Worm (Caenorhabditis elegans): ENCODE measurements around the gene mrps-24.

The mrps-24 gene

ce11 chrIV:7709701-7710100 is at the start of gene mrps-24, which contains the start of the genes mrpl-1 and emc-6:
Gene mrps-24 (plus strand): TSS chrIV:7710045.
Gene mrpl-1 (minus strand): TSS chrIV:7709701.
Gene emc-6 (minus strand): TSS chrIV:7709736.
- TF ChIP-seq unc-62 (GFP tag; optimal IDR thresholded peaks at IDR 0.05): no peak

- TF ChIP-seq unc-62 (GFP tag; optimal IDR thresholded peaks at IDR 0.05): no peak
Observed at ce11 chrIV:7661569-7661968, 48.3 kb upstream of the mrps-24 start.

- no peak for TF ChIP-seq unc-62 (GFP tag; optimal IDR thresholded peaks at IDR 0.05)
Observed at ce11 chrIV:7663006-7663405, 46.8 kb upstream of the mrps-24 start.

- TF ChIP-seq unc-62 (GFP tag; optimal IDR thresholded peaks at IDR 0.05): no peak
Observed at ce11 chrIV:7672872-7673271, 37.0 kb upstream of the mrps-24 start, which contains the start of gene C08G9.2. Gene C08G9.2 (minus strand): TSS chrIV:7672972.

ce11 chrIV:7674874-7675273 is 35.0 kb upstream of the mrps-24 start, which contains the start of gene itr-1:
Gene itr-1 (plus strand): TSS chrIV:7675174.
- no peak for TF ChIP-seq unc-62 (GFP tag; optimal IDR thresholded peaks at IDR 0.05)

- TF ChIP-seq unc-62 (GFP tag; optimal IDR thresholded peaks at IDR 0.05): no peak
Observed at ce11 chrIV:7679120-7679519, 30.7 kb upstream of the mrps-24 start.

- TF ChIP-seq unc-62 (GFP tag; optimal IDR thresholded peaks at IDR 0.05): no peak
Observed at ce11 chrIV:7689326-7689725, 20.5 kb upstream of the mrps-24 start.

- TF ChIP-seq unc-62 (GFP tag; optimal IDR thresholded peaks at IDR 0.05): no peak
Observed at ce11 chrIV:7692451-7692850, 17.4 kb upstream of the mrps-24 start.

ce11 chrIV:7698320-7698719 is 11.5 kb upstream of the mrps-24 start, which contains the start of gene flp-13:
Gene flp-13 (minus strand): TSS chrIV:7698420.
- TF ChIP-seq unc-62 (GFP tag; optimal IDR thresholded peaks at IDR 0.05): no peak

- TF ChIP-seq unc-62 (GFP tag; optimal IDR thresholded peaks at IDR 0.05): no peak
Observed at ce11 chrIV:7706805-7707204, 3.0 kb upstream of the mrps-24 start, which contains the start of gene F33D4.4. Gene F33D4.4 (minus strand): TSS chrIV:7706905.

ce11 chrIV:7710824-7711223 is 979 bp downstream of the mrps-24 start, which contains the start of gene nhr-8:
Gene nhr-8 (plus strand): TSS chrIV:7710983.
- TF ChIP-seq unc-62 (GFP tag; optimal IDR thresholded peaks at IDR 0.05): no peak

ce11 chrIV:7712252-7712651 is 2.4 kb downstream of the mrps-24 start:
- TF ChIP-seq unc-62 (GFP tag; optimal IDR thresholded peaks at IDR 0.05): no peak

ce11 chrIV:7717916-7718315 is 8.1 kb downstream of the mrps-24 start, which contains the start of gene F33D4.6:
Gene F33D4.6 (minus strand): TSS chrIV:7718016.
- TF ChIP-seq unc-62 (GFP tag; optimal IDR thresholded peaks at IDR 0.05): no peak

ce11 chrIV:7722806-7723205 is 13.0 kb downstream of the mrps-24 start, which contains the start of gene C50F7.6:
Gene C50F7.6 (minus strand): TSS chrIV:7723199.
- no peak for TF ChIP-seq unc-62 (GFP tag; optimal IDR thresholded peaks at IDR 0.05)

- no peak for TF ChIP-seq unc-62 (GFP tag; optimal IDR thresholded peaks at IDR 0.05)
Observed at ce11 chrIV:7723555-7723954, 13.7 kb downstream of the mrps-24 start.

- no peak for TF ChIP-seq unc-62 (GFP tag; optimal IDR thresholded peaks at IDR 0.05)
Observed at ce11 chrIV:7724912-7725311, 15.1 kb downstream of the mrps-24 start.

ce11 chrIV:7726325-7726724 is 16.5 kb downstream of the mrps-24 start, which contains the start of gene C50F7.5:
Gene C50F7.5 (plus strand): TSS chrIV:7726719.
- TF ChIP-seq unc-62 (GFP tag; optimal IDR thresholded peaks at IDR 0.05): no peak

- no peak for TF ChIP-seq unc-62 (GFP tag; optimal IDR thresholded peaks at IDR 0.05)
Observed at ce11 chrIV:7727258-7727657, 17.4 kb downstream of the mrps-24 start.

Measured in whole organism, dauer.